Fruit fly (Drosophila melanogaster) whole organism, pupa: ENCODE measurements around the gene CG33159.

Experiments used
- CG10348 ChIP-seq: fragments of 200-800 bp; sonication (Bioruptor generic); IDR thresholded peaks from 2 replicates; pipeline ENCODE4 v1.3.6; 2022; ENCODE audit warnings: missing biosample characterization, missing genetic modification characterization
- CG12605 ChIP-seq: fragments of 200-800 bp; sonication (Bioruptor generic); IDR thresholded peaks from 2 replicates; pipeline ENCODE4 v1.3.6; 2022; ENCODE audit warnings: missing biosample characterization, missing genetic modification characterization
- CG13204 ChIP-seq: fragments of 200-800 bp; sonication (Bioruptor generic); optimal IDR thresholded peaks from 2 replicates; lab custom pipeline; 2018; ENCODE audit warnings: missing biosample characterization, mild to moderate bottlenecking, missing genetic modification characterization, moderate library complexity
- CG14655 ChIP-seq: fragments of 200-800 bp; sonication (Bioruptor generic); optimal IDR thresholded peaks from 3 replicates; lab custom pipeline; 2017; ENCODE audit warnings: mild to moderate bottlenecking, missing biosample characterization, missing genetic modification reagents, missing genetic modification characterization
- CG15710 ChIP-seq: fragments of 200-800 bp; sonication (Bioruptor generic); optimal IDR thresholded peaks from 2 replicates; lab custom pipeline; 2018; ENCODE audit warnings: missing biosample characterization, mild to moderate bottlenecking, missing genetic modification characterization, moderate library complexity
- CG17806 ChIP-seq: fragments of 200-800 bp; sonication (Bioruptor generic); optimal IDR thresholded peaks from 2 replicates; lab custom pipeline; 2018; ENCODE audit warnings: missing biosample characterization, mild to moderate bottlenecking, missing genetic modification characterization, moderate library complexity
- CG32121 ChIP-seq: fragments of 200-800 bp; sonication (Bioruptor generic); IDR thresholded peaks from 2 replicates; pipeline ENCODE4 v1.3.6; 2022; ENCODE audit warnings: missing biosample characterization, missing genetic modification characterization
- CG34367 ChIP-seq: fragments of 200-800 bp; sonication (Bioruptor generic); optimal IDR thresholded peaks from 2 replicates; lab custom pipeline; 2018; ENCODE audit warnings: missing biosample characterization, mild to moderate bottlenecking, missing genetic modification characterization
- CG4496 ChIP-seq: fragments of 200-800 bp; sonication (Bioruptor generic); IDR thresholded peaks from 3 replicates; pipeline ENCODE4 v1.3.6; 2022; ENCODE audit warnings: missing biosample characterization, missing genetic modification characterization
- CG8159 ChIP-seq: fragments of 200-800 bp; sonication (Bioruptor generic); optimal IDR thresholded peaks from 3 replicates; lab custom pipeline; 2018; ENCODE audit warnings: missing biosample characterization, mild to moderate bottlenecking, missing genetic modification characterization, moderate library complexity
- CG8301 ChIP-seq: fragments of 200-800 bp; sonication (Bioruptor generic); optimal IDR thresholded peaks from 2 replicates; lab custom pipeline; 2018; ENCODE audit warnings: missing biosample characterization, mild to moderate bottlenecking, missing genetic modification characterization
- CG9948 ChIP-seq: fragments of 200-800 bp; sonication (Bioruptor generic); optimal IDR thresholded peaks from 2 replicates; lab custom pipeline; 2018; ENCODE audit warnings: missing biosample characterization, mild to moderate bottlenecking, missing genetic modification characterization, moderate library complexity
- D1 ChIP-seq: fragments of 200-800 bp; sonication (Bioruptor generic); optimal IDR thresholded peaks from 2 replicates; lab custom pipeline; 2018; ENCODE audit warnings: missing biosample characterization, mild to moderate bottlenecking, missing genetic modification characterization, moderate library complexity
- EcR ChIP-seq: fragments of 200-800 bp; sonication (Bioruptor generic); optimal IDR thresholded peaks from 3 replicates; lab custom pipeline; 2019; ENCODE audit warnings: missing biosample characterization, missing genetic modification characterization, mild to moderate bottlenecking, moderate library complexity, missing genetic modification reagents
- Ets98B ChIP-seq: fragments of 200-800 bp; sonication (Bioruptor generic); IDR thresholded peaks from 2 replicates; pipeline ENCODE4 v1.3.6; 2022; ENCODE audit warnings: missing biosample characterization, missing genetic modification characterization
- Pif1A ChIP-seq: fragments of 200-800 bp; sonication (Bioruptor generic); optimal IDR thresholded peaks from 3 replicates; lab custom pipeline; 2016; ENCODE audit warnings: missing biosample characterization, missing genetic modification characterization
- Pif1B ChIP-seq: fragments of 200-800 bp; sonication (Bioruptor generic); optimal IDR thresholded peaks from 3 replicates; lab custom pipeline; 2016; ENCODE audit warnings: missing biosample characterization, missing genetic modification characterization
- Snoo ChIP-seq: fragments of 200-800 bp; sonication (Bioruptor generic); optimal IDR thresholded peaks from 3 replicates; lab custom pipeline; 2017; ENCODE audit warnings: missing biosample characterization, mild to moderate bottlenecking, missing genetic modification characterization, inconsistent platforms
- fd96Ca ChIP-seq: fragments of 200-800 bp; sonication (Bioruptor generic); IDR thresholded peaks from 3 replicates; pipeline ENCODE4 v1.3.6; 2022; ENCODE audit warnings: missing biosample characterization, missing genetic modification characterization
- gl ChIP-seq: fragments of 200-800 bp; sonication (Bioruptor generic); optimal IDR thresholded peaks from 2 replicates; lab custom pipeline; 2018; ENCODE audit warnings: missing biosample characterization, mild to moderate bottlenecking, missing genetic modification characterization
- rn ChIP-seq: fragments of 200-800 bp; sonication (Bioruptor generic); IDR thresholded peaks from 2 replicates; pipeline ENCODE4 v1.3.6; 2022; ENCODE audit warnings: missing biosample characterization, missing genetic modification characterization

CG33159 gene

DNA sequence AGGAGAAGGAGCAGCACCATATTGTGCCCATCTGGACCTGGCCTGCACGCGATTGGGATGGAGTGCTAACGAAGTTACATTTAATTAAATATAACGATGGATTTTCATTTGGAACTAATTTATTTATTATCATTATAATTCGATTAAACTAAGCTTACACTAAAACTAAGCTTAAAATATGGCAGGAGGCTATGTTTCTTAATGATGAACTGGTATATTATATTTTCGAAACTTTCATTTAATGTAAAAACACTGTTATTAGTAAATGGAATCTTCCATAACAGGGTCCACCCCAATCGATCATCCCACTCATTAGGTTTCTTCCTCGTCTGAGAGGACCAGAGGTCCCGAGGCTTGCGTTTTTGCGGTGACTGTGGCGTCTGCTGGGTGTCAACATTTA lies 40.9 kb upstream of the CG33159 start:
- no peak for TF ChIP-seq rn (GFP tag; lab: Robert Waterston, UW)
- peak; percentile 82 for TF ChIP-seq CG9948 (tag; lab: Kevin White, UChicago)
- peak; percentile 57; the same call in 2 of the 3 replicates for TF ChIP-seq CG4496 (GFP tag; lab: Robert Waterston, UW)
- TF ChIP-seq EcR: no peak
- peak; percentile 72 for TF ChIP-seq CG14655 (GFP tag; lab: Kevin White, UChicago)
- TF ChIP-seq CG8301: peak; percentile 55
- TF ChIP-seq Snoo (tag; lab: Kevin White, UChicago): peak; percentile 90
- peak; percentile 88 for TF ChIP-seq CG17806 (tag; lab: Kevin White, UChicago)
- TF ChIP-seq CG15710: peak; percentile 95
- TF ChIP-seq D1: peak; percentile 81
- no peak for TF ChIP-seq CG32121 (GFP tag; lab: Robert Waterston, UW)
- no peak for TF ChIP-seq Ets98B (GFP tag; lab: Robert Waterston, UW)
- TF ChIP-seq Pif1B (GFP tag; lab: Kevin White, UChicago): peak; percentile 84
- peak; percentile 42; the same call in 1 of the 2 replicates for TF ChIP-seq CG12605 (GFP tag; lab: Robert Waterston, UW)
- peak; percentile 92 for TF ChIP-seq CG34367
- TF ChIP-seq fd96Ca (GFP tag; lab: Robert Waterston, UW): no peak
- peak; percentile 65 for TF ChIP-seq gl (tag; lab: Kevin White, UChicago)
- TF ChIP-seq CG8159 (tag; lab: Kevin White, UChicago): peak; percentile 100
- TF ChIP-seq CG10348: no peak
- TF ChIP-seq Pif1A: peak; percentile 79
- TF ChIP-seq CG13204 (GFP tag; lab: Kevin White, UChicago): peak; percentile 85

dm6 chr3L:3244244-3245144 lies 40.2 kb upstream of the CG33159 start, which contains the start of gene CG12078:
Gene CG12078, minus strand, starts transcription at chr3L:3244294.
- peak; percentile 93 for TF ChIP-seq EcR
- TF ChIP-seq Ets98B (GFP tag; lab: Robert Waterston, UW): no peak
- TF ChIP-seq rn (GFP tag; lab: Robert Waterston, UW): no peak
- no peak for TF ChIP-seq gl (tag; lab: Kevin White, UChicago)
- TF ChIP-seq CG34367: no peak
- TF ChIP-seq CG12605 (GFP tag; lab: Robert Waterston, UW): no peak
- no peak for TF ChIP-seq D1
- no peak for TF ChIP-seq CG32121 (GFP tag; lab: Robert Waterston, UW)
- no peak for TF ChIP-seq CG10348
- TF ChIP-seq Pif1A: peak; percentile 7
- no peak for TF ChIP-seq CG4496 (GFP tag; lab: Robert Waterston, UW)
- no peak for TF ChIP-seq Pif1B (GFP tag; lab: Kevin White, UChicago)
- TF ChIP-seq CG8159 (tag; lab: Kevin White, UChicago): peak; percentile 16
- no peak for TF ChIP-seq CG17806 (tag; lab: Kevin White, UChicago)
- TF ChIP-seq CG9948 (tag; lab: Kevin White, UChicago): peak; percentile 23

DNA sequence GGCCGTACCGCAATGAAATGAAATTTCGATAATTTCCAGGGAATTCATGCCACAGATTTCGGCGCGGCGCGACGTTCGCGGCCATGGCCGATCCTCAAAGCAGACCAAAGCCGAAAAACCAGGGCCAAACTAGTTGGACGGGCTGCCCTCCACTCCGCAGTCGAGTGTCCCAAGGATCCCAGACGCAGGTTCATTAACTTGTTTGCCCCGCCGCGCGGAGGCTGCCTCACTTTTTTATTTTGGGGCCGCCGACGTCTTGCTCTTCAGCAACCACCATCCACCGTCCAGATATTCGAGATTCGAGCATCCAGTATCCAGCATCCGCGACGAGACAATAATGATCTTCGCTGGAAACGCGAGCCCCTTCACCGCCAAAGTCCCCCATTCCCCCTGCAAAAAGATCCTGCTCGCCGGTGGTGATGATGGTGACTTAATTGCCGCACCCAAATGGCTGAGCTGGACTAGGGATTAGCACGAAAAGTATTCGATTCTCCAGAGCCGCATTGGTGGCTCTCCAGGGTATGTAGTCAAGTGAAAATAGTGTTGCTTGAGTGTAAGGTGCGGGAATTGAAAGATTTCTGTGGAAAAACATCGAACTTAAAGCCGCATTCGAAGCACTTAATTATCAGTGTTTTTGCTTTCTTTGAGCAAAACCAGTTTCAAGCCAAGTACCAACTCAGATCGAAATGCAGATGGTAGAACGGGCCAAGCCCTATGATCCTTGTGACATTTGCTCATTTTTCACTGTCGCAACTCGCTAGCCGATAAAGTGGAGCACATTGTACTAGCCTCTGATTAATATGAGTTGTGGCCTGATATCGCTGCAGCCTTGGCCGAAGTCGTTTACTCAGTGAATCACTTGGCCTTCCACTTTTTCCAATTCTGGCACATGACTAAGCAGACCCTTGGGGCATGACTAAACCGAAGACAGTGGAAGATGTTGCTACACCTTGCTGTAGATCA lies 38.2 kb upstream of the CG33159 start:
- peak; percentile 4 for TF ChIP-seq CG14655 (GFP tag; lab: Kevin White, UChicago)
- no peak for TF ChIP-seq CG17806 (tag; lab: Kevin White, UChicago)
- no peak for TF ChIP-seq CG10348
- TF ChIP-seq Snoo (tag; lab: Kevin White, UChicago): peak; percentile 83
- peak; percentile 9 for TF ChIP-seq Pif1B (GFP tag; lab: Kevin White, UChicago)
- TF ChIP-seq EcR: peak; percentile 94
- TF ChIP-seq CG4496 (GFP tag; lab: Robert Waterston, UW): no peak
- TF ChIP-seq CG34367: peak; percentile 8
- TF ChIP-seq gl (tag; lab: Kevin White, UChicago): no peak
- no peak for TF ChIP-seq CG12605 (GFP tag; lab: Robert Waterston, UW)
- peak; percentile 53 for TF ChIP-seq CG13204 (GFP tag; lab: Kevin White, UChicago)
- TF ChIP-seq Pif1A: peak; percentile 10
- no peak for TF ChIP-seq CG9948 (tag; lab: Kevin White, UChicago)
- TF ChIP-seq CG15710: peak; percentile 24
- no peak for TF ChIP-seq D1
- TF ChIP-seq CG32121 (GFP tag; lab: Robert Waterston, UW): 0 out of 2 replicates have a peak, but pooled peaks have one; percentile 12
- peak; percentile 6 for TF ChIP-seq CG8159 (tag; lab: Kevin White, UChicago)
- no peak for TF ChIP-seq CG8301
- TF ChIP-seq fd96Ca (GFP tag; lab: Robert Waterston, UW): 0 out of 3 replicates have a peak, but pooled peaks have one; percentile 25
- TF ChIP-seq Ets98B (GFP tag; lab: Robert Waterston, UW): no peak
- no peak for TF ChIP-seq rn (GFP tag; lab: Robert Waterston, UW)

DNA sequence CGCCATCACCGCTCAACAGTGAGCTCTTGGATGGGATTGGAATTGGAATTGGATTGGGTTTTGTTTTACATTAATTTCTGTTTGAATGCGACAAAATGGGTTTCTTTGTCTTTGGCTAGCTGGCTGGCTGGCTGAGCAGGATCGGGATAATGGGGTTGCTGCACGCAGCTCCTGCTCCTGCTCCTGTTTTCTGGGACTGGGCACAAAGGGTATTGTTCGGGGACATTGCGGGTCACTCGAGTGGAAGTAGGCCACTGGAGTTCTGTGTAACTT lies 37.1 kb upstream of the CG33159 start:
- TF ChIP-seq CG9948 (tag; lab: Kevin White, UChicago): no peak
- peak; percentile 97 for TF ChIP-seq EcR
- TF ChIP-seq, all 21 proteins: peak for 1
